In the genomic region with DNA sequence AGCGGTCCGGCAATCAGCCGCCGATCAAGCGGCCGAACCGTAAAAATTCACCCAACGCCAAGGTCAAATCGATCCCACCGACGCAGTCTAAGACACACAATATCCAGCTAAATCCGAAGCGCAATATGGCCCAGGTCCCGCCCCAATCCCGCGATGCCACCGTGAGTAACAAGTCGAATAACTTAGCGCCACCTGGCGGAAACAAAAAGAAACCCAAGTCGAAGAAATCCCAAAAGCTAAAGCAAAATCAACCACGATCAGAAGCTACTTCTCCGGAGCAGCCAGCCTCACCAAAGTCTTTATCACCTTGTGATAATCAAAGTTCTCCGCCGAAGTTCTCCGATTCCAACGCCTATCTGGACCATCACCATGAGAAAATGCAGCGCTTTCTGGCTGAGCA, we compare ENCODE assay signal across 2 fruit fly cellular contexts.
TF ChIP-seq lines count a peak whose summit lies in the region.

No protein-coding gene starts in this region.

- TF ChIP-seq CTCF in S2 (optimal IDR thresholded peaks at IDR 0.05; lab: Kevin White, UChicago), result peak; percentile 62 to 70
- TF ChIP-seq CTCF in whole organism, embryonic (GFP tag; optimal IDR thresholded peaks at IDR 0.05; lab: Kevin White, UChicago), result peak; percentile 84

TF ChIP-seq in whole organism, embryonic, 481 proteins besides CTCF, POLR2A, EP300 and RAD21:
- no peak for TF ChIP-seq jumu (GFP tag; optimal IDR thresholded peaks at IDR 0.05; lab: Kevin White, UChicago)
- TF ChIP-seq CG10366 (GFP tag; IDR thresholded peaks at IDR 0.05; lab: Robert Waterston, UW), result no peak
- no peak for TF ChIP-seq CG4730 (GFP tag; IDR thresholded peaks at IDR 0.05; lab: Robert Waterston, UW)
- no peak for TF ChIP-seq Xbp1 (GFP tag; optimal IDR thresholded peaks at IDR 0.05; lab: Kevin White, UChicago)
- no peak for TF ChIP-seq HLH54F (GFP tag; optimal IDR thresholded peaks at IDR 0.05; lab: Kevin White, UChicago)
- TF ChIP-seq row (GFP tag; IDR thresholded peaks at IDR 0.05; lab: Robert Waterston, UW), result no peak
- no peak for TF ChIP-seq vnd (GFP tag; IDR thresholded peaks at IDR 0.05; lab: Robert Waterston, UW; ENCODE audit: partially characterized antibody)
- TF ChIP-seq gsb (GFP tag; IDR thresholded peaks at IDR 0.05; lab: Robert Waterston, UW), result no peak
- TF ChIP-seq CG17612 (GFP tag; IDR thresholded peaks at IDR 0.05; lab: Robert Waterston, UW), result no peak
- TF ChIP-seq CG18599 (GFP tag; optimal IDR thresholded peaks at IDR 0.05; lab: Kevin White, UChicago), result no peak
- no peak for TF ChIP-seq CG4424 (GFP tag; optimal IDR thresholded peaks at IDR 0.05; lab: Kevin White, UChicago)
